Fruit fly (Drosophila melanogaster) whole organism, embryonic: ENCODE data around the gene UQCR-C1.
A peak's percentile ranks its signal among the peaks of the same experiment; 100 is the strongest.

Source experiments
- Bdp1 ChIP-seq: fragments of 200-800 bp; sonication (Bioruptor generic); optimal IDR thresholded peaks from 3 replicates; lab custom pipeline; 2016; ENCODE audit warnings: missing biosample characterization, missing genetic modification characterization
- C15 ChIP-seq: fragments of 200-800 bp; sonication (Bioruptor generic); IDR thresholded peaks from 3 replicates; pipeline ENCODE4 v1.3.6; 2022; ENCODE audit warnings: missing biosample characterization, missing genetic modification characterization
- CG10462 ChIP-seq: fragments of 200-800 bp; sonication (Bioruptor generic); optimal IDR thresholded peaks from 2 replicates; lab custom pipeline; 2016; ENCODE audit warnings: missing biosample characterization, missing genetic modification characterization
- CG10654 ChIP-seq: fragments of 200-800 bp; sonication (Bioruptor generic); optimal IDR thresholded peaks from 2 replicates; lab custom pipeline; 2016; ENCODE audit warnings: missing biosample characterization, missing genetic modification characterization
- CG11247 ChIP-seq: fragments of 200-800 bp; sonication (Bioruptor generic); IDR thresholded peaks from 2 replicates; pipeline ENCODE4 v1.3.6; 2022; ENCODE audit warnings: missing biosample characterization, missing genetic modification characterization
- CG12155 ChIP-seq: fragments of 200-800 bp; sonication (Bioruptor generic); optimal IDR thresholded peaks from 3 replicates; lab custom pipeline; 2016; ENCODE audit warnings: missing biosample characterization, missing genetic modification characterization
- CG12744 ChIP-seq: fragments of 200-800 bp; sonication (Bioruptor generic); optimal IDR thresholded peaks from 2 replicates; lab custom pipeline; 2016; ENCODE audit warnings: missing biosample characterization, missing genetic modification characterization
- CG15479 ChIP-seq: fragments of 200-800 bp; sonication (Bioruptor generic); optimal IDR thresholded peaks from 3 replicates; lab custom pipeline; 2019; ENCODE audit warnings: missing biosample characterization, mild to moderate bottlenecking, missing genetic modification characterization, moderate library complexity
- CG16815 ChIP-seq: fragments of 200-800 bp; sonication (Bioruptor generic); optimal IDR thresholded peaks from 3 replicates; lab custom pipeline; 2017; ENCODE audit warnings: missing biosample characterization, mild to moderate bottlenecking, missing genetic modification characterization
- CG16863 ChIP-seq: fragments of 200-800 bp; sonication (Bioruptor generic); optimal IDR thresholded peaks from 3 replicates; lab custom pipeline; 2016; ENCODE audit warnings: missing biosample characterization, missing genetic modification characterization
- CG17802 ChIP-seq: fragments of 200-800 bp; sonication (Bioruptor generic); optimal IDR thresholded peaks from 2 replicates; lab custom pipeline; 2018; ENCODE audit warnings: missing biosample characterization, mild to moderate bottlenecking, missing genetic modification characterization, moderate library complexity
- CG17829 ChIP-seq: fragments of 200-800 bp; optimal IDR thresholded peaks from 2 replicates; lab custom pipeline; 2019; ENCODE audit warnings: missing biosample characterization, mild to moderate bottlenecking, missing genetic modification characterization, moderate library complexity
- CG17912 ChIP-seq: fragments of 200-800 bp; sonication (Bioruptor generic); optimal IDR thresholded peaks from 2 replicates; lab custom pipeline; 2018; ENCODE audit warnings: missing biosample characterization, mild to moderate bottlenecking, missing genetic modification characterization
- CG2199 ChIP-seq: fragments of 200-800 bp; sonication (Bioruptor generic); IDR thresholded peaks from 3 replicates; pipeline ENCODE4 v1.3.6; 2022; ENCODE audit warnings: missing biosample characterization, missing genetic modification characterization
- CG2889 ChIP-seq: fragments of 200-800 bp; sonication (Bioruptor generic); IDR thresholded peaks from 3 replicates; pipeline ENCODE4 v1.3.6; 2022; ENCODE audit warnings: missing biosample characterization, missing genetic modification characterization
- CG34376 ChIP-seq: fragments of 200-800 bp; sonication (Bioruptor generic); optimal IDR thresholded peaks from 2 replicates; lab custom pipeline; 2018; ENCODE audit warnings: missing biosample characterization, mild to moderate bottlenecking, missing genetic modification characterization
- CG4360 ChIP-seq: fragments of 200-800 bp; sonication (Bioruptor generic); IDR thresholded peaks from 2 replicates; pipeline ENCODE4 v1.3.6; 2022; ENCODE audit warnings: missing biosample characterization, missing genetic modification characterization
- CG8924 ChIP-seq: fragments of 200-800 bp; optimal IDR thresholded peaks from 3 replicates; lab custom pipeline; 2019; ENCODE audit warnings: missing biosample characterization, mild to moderate bottlenecking, missing genetic modification characterization, moderate library complexity
- Dbx ChIP-seq: fragments of 200-800 bp; sonication (Bioruptor generic); IDR thresholded peaks from 3 replicates; pipeline ENCODE4 v1.3.6; 2022; ENCODE audit warnings: missing biosample characterization, missing genetic modification characterization
- Doc2 ChIP-seq: fragments of 200-800 bp; sonication (Bioruptor generic); IDR thresholded peaks from 2 replicates; pipeline ENCODE4 v1.3.6; 2022; ENCODE audit warnings: missing biosample characterization, missing genetic modification characterization
- Dref ChIP-seq: fragments of 200-800 bp; sonication (Bioruptor generic); IDR thresholded peaks from 2 replicates; pipeline ENCODE4 v1.3.6; 2022; ENCODE audit warnings: missing biosample characterization, missing genetic modification characterization
- ERR ChIP-seq: fragments of 200-800 bp; sonication (Bioruptor generic); optimal IDR thresholded peaks from 2 replicates; lab custom pipeline; 2016; ENCODE audit warnings: missing biosample characterization, missing genetic modification characterization
- Ets97D ChIP-seq: fragments of 200-800 bp; sonication (Bioruptor generic); optimal IDR thresholded peaks from 3 replicates; lab custom pipeline; 2016; ENCODE audit warnings: missing biosample characterization, missing genetic modification characterization
- Hmx ChIP-seq: fragments of 200-800 bp; sonication (Bioruptor generic); optimal IDR thresholded peaks from 2 replicates; lab custom pipeline; 2016; ENCODE audit warnings: missing biosample characterization, missing genetic modification characterization
- Kr ChIP-seq: fragments of 200-800 bp; sonication (Bioruptor generic); optimal IDR thresholded peaks from 2 replicates; lab custom pipeline; 2017; ENCODE audit warnings: missing biosample characterization, mild to moderate bottlenecking, missing genetic modification characterization
- Lpt ChIP-seq: fragments of >200 bp; optimal IDR thresholded peaks from 2 replicates; lab custom pipeline; 2018; ENCODE audit warnings: missing biosample characterization, missing genetic modification characterization
- MTF-1 ChIP-seq: fragments of 200-800 bp; sonication (Bioruptor generic); optimal IDR thresholded peaks from 2 replicates; lab custom pipeline; 2018; ENCODE audit warnings: missing biosample characterization, mild to moderate bottlenecking, missing genetic modification characterization, borderline replicate concordance
- Oaz ChIP-seq: fragments of 200-800 bp; sonication (Bioruptor generic); IDR thresholded peaks from 2 replicates; pipeline ENCODE4 v1.3.6; 2022; ENCODE audit warnings: missing biosample characterization, missing genetic modification characterization
- Oli ChIP-seq: fragments of 200-800 bp; sonication (Bioruptor generic); optimal IDR thresholded peaks from 2 replicates; lab custom pipeline; 2018; ENCODE audit warnings: missing biosample characterization, mild to moderate bottlenecking, missing genetic modification characterization, moderate library complexity
- Ssrp ChIP-seq: fragments of 200-800 bp; sonication (Bioruptor generic); optimal IDR thresholded peaks from 2 replicates; lab custom pipeline; 2018; ENCODE audit warnings: missing biosample characterization, mild to moderate bottlenecking, missing genetic modification characterization, moderate library complexity
- Taf1 ChIP-seq: fragments of 200-800 bp; sonication (Bioruptor generic); IDR thresholded peaks from 2 replicates; pipeline ENCODE4 v1.3.6; 2022; ENCODE audit warnings: missing biosample characterization, missing genetic modification characterization
- ash1 ChIP-seq: fragments of 200-800 bp; sonication (Bioruptor generic); optimal IDR thresholded peaks from 2 replicates; lab custom pipeline; 2018; ENCODE audit warnings: missing biosample characterization, mild to moderate bottlenecking, missing genetic modification characterization
- bbx ChIP-seq: fragments of 200-800 bp; sonication (Bioruptor generic); IDR thresholded peaks from 2 replicates; pipeline ENCODE4 v1.3.6; 2022; ENCODE audit warnings: missing biosample characterization, missing genetic modification characterization; ENCODE audit not compliant: partially characterized antibody
- bcd ChIP-seq: fragments of 200-800 bp; sonication (Bioruptor generic); optimal IDR thresholded peaks from 2 replicates; lab custom pipeline; 2017; ENCODE audit warnings: missing biosample characterization, mild to moderate bottlenecking, missing genetic modification characterization
- cas ChIP-seq: fragments of 200-800 bp; sonication (Bioruptor generic); IDR thresholded peaks from 2 replicates; pipeline ENCODE4 v1.3.6; 2022; ENCODE audit warnings: missing biosample characterization, missing genetic modification characterization
- dan ChIP-seq: fragments of 200-800 bp; sonication (Bioruptor generic); IDR thresholded peaks from 2 replicates; pipeline ENCODE4 v1.3.6; 2022; ENCODE audit warnings: missing biosample characterization, missing genetic modification characterization
- dm ChIP-seq: fragments of 200-800 bp; sonication (Bioruptor generic); optimal IDR thresholded peaks from 3 replicates; lab custom pipeline; 2016; ENCODE audit warnings: missing biosample characterization, missing genetic modification characterization
- emc ChIP-seq: fragments of 200-800 bp; sonication (Bioruptor generic); optimal IDR thresholded peaks from 2 replicates; lab custom pipeline; 2016; ENCODE audit warnings: missing biosample characterization, missing genetic modification characterization
- eyg ChIP-seq: fragments of 200-800 bp; sonication (Bioruptor generic); optimal IDR thresholded peaks from 3 replicates; lab custom pipeline; 2016; ENCODE audit warnings: missing biosample characterization, missing genetic modification characterization
- gsb ChIP-seq: fragments of 200-800 bp; sonication (Bioruptor generic); IDR thresholded peaks from 2 replicates; pipeline ENCODE4 v1.3.6; 2022; ENCODE audit warnings: missing biosample characterization, missing genetic modification characterization
- ind ChIP-seq: fragments of 200-800 bp; sonication (Bioruptor generic); optimal IDR thresholded peaks from 3 replicates; lab custom pipeline; 2016; ENCODE audit warnings: missing biosample characterization, missing genetic modification characterization
- nom ChIP-seq: fragments of 200-800 bp; sonication (Bioruptor generic); optimal IDR thresholded peaks from 2 replicates; lab custom pipeline; 2017; ENCODE audit warnings: missing biosample characterization, missing genetic modification characterization, mild to moderate bottlenecking, moderate library complexity, missing genetic modification reagents
- peb ChIP-seq: fragments of 200-800 bp; sonication (Bioruptor generic); IDR thresholded peaks from 2 replicates; pipeline ENCODE4 v1.3.6; 2022; ENCODE audit warnings: missing biosample characterization, missing genetic modification characterization
- prd ChIP-seq, 3 experiments: fragments of >200 bp in 2 of 3; fragments of 200-800 bp in 1 of 3; sonication (Bioruptor generic) in 1 of 3; optimal IDR thresholded peaks in 2 of 3; IDR thresholded peaks in 1 of 3; 2 replicates in 2 of 3; 3 replicates in 1 of 3; pipeline versions ENCODE4 v1.3.6 to Lab custom; 2017 to 2022; ENCODE audit warnings: missing biosample characterization in 1 of 3, missing genetic modification characterization in 1 of 3
- repo ChIP-seq: fragments of 200-800 bp; sonication (Bioruptor generic); optimal IDR thresholded peaks from 2 replicates; lab custom pipeline; 2016; ENCODE audit warnings: missing biosample characterization, missing genetic modification characterization
- tll ChIP-seq, 2 experiments: fragments of 200-800 bp in 1 of 2; fragments of >200 bp in 1 of 2; sonication (Bioruptor generic) in 1 of 2; optimal IDR thresholded peaks; 2 replicates each; lab custom pipeline; 2017 to 2019; ENCODE audit warnings: missing biosample characterization in 2 of 2, missing genetic modification characterization in 2 of 2, mild to moderate bottlenecking in 1 of 2, moderate library complexity in 1 of 2
- trh ChIP-seq: fragments of 200-800 bp; sonication (Bioruptor generic); optimal IDR thresholded peaks from 2 replicates; lab custom pipeline; 2016; ENCODE audit warnings: missing biosample characterization, missing genetic modification characterization
- twi ChIP-seq: fragments of 200-800 bp; optimal IDR thresholded peaks from 2 replicates; lab custom pipeline; 2019; ENCODE audit warnings: missing biosample characterization, mild to moderate bottlenecking, missing genetic modification characterization, moderate library complexity

UQCR-C1 gene

DNA sequence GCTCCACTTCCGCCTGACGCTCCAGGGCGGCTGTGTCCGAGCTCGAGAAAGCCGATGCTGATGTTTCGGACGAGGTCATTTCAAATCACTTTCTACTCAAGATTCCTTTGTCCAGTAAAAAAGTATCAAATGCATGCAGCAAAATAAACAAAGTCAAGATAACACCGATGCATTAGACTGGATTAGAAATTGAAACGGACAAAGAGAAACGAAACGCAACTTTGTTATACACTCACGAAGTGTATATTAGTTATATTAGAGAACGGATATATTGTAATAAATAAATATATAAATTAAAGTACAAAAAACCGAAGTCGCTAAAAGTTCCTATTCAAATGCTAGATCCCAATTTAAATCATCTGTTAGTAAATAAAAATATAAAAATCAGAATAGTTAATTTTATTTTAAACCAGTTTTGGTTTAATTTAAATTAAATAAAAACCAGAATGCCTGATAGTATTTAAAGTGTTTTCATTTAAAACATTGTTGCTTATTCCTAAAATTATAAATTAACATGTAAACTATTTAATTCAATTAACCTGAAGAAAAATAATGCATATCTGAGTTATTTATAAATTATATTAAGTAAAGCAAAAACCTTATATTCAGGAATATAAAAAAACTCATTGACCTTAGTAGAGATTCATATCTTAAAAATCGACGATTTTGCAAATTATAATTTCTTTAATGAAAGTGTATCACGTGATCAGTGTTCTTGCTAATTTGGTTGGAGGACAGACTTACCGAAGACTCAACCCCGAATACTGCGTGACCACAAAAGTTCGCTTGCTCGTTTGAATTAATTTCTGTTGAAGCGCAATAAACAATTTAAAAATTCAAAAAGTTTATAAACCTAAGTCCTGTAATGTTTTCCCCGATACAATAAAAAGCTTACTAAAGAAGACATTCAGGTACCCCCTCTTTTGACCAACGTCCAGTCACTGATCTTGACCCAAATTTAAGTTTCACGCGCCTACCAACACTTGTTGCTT, 4.1 kb downstream of the UQCR-C1 start, which contains the start of gene Dph2 (continued):
- TF ChIP-seq ash1 (no peak), eyg (GFP tag; lab: Kevin White, UChicago) (no peak), emc (no peak), CG8924 (peak; percentile 91), CG16815 (GFP tag; lab: Kevin White, UChicago) (peak; percentile 18), Lpt (GFP tag; lab: Kevin White, UChicago) (no peak), ind (peak; percentile 52), CG12155 (GFP tag; lab: Kevin White, UChicago) (peak; percentile 35), CG4360 (no peak), C15 (GFP tag; lab: Robert Waterston, UW) (peak; percentile 79; the same call in 2 of the 3 replicates), CG34376 (peak; percentile 17), CG10654 (GFP tag; lab: Kevin White, UChicago) (peak; percentile 23), Doc2 (GFP tag; lab: Robert Waterston, UW) (no peak), Dbx (GFP tag; lab: Robert Waterston, UW) (peak; percentile 81), Taf1 (peak; percentile 18; the same call in 1 of the 2 replicates), CG17912 (no peak), CG11247 (GFP tag; lab: Robert Waterston, UW) (peak; percentile 70; the same call in 1 of the 2 replicates), dm (GFP tag; lab: Kevin White, UChicago) (peak; percentile 39), CG17802 (tag; lab: Kevin White, UChicago) (peak; percentile 56), bcd (GFP tag; lab: Kevin White, UChicago) (peak; percentile 44), ERR (GFP tag; lab: Kevin White, UChicago) (no peak), MTF-1 (peak; percentile 30), Dref (GFP tag; lab: Robert Waterston, UW) (peak; percentile 32; the same call in 1 of the 2 replicates), dan (GFP tag; lab: Robert Waterston, UW) (no peak), CG12744 (GFP tag; lab: Kevin White, UChicago) (no peak), CG15479 (GFP tag; lab: Kevin White, UChicago) (no peak), repo (GFP tag; lab: Kevin White, UChicago) (peak; percentile 11), cas (peak; percentile 61), Bdp1 (GFP tag; lab: Kevin White, UChicago) (peak; percentile 26), Oli (tag; lab: Kevin White, UChicago) (peak; percentile 63), Ets97D (peak; percentile 47), gsb (GFP tag; lab: Robert Waterston, UW) (peak; percentile 71), peb (GFP tag; lab: Robert Waterston, UW) (peak; percentile 25; the same call in 1 of the 2 replicates), Oaz (peak; percentile 66), trh (GFP tag; lab: Kevin White, UChicago) (no peak), Ssrp (tag; lab: Kevin White, UChicago) (peak; percentile 79), Kr (no peak), nom (GFP tag; lab: Kevin White, UChicago) (no peak), prd (optimal IDR thresholded peaks at IDR 0.05; lab: Kevin White, UChicago) (no peak), prd (GFP tag; IDR thresholded peaks at IDR 0.05; lab: Robert Waterston, UW) (peak; percentile 88), CG2889 (GFP tag; lab: Robert Waterston, UW) (peak; percentile 65; the same call in 2 of the 3 replicates), CG2199 (GFP tag; lab: Robert Waterston, UW) (no peak), Hmx (GFP tag; lab: Kevin White, UChicago) (no peak), tll (GFP tag; optimal IDR thresholded peaks at IDR 0.05; lab: Kevin White, UChicago) (no peak), CG17829 (tag; lab: Kevin White, UChicago) (peak; percentile 86), bbx (GFP tag; lab: Robert Waterston, UW) (peak; percentile 33; the same call in 1 of the 2 replicates), twi (tag; lab: Kevin White, UChicago) (peak; percentile 39), CG10462 (GFP tag; lab: Kevin White, UChicago) (no peak), CG16863 (GFP tag; lab: Kevin White, UChicago) (peak; percentile 11)
